Fruit fly (Drosophila melanogaster) whole organism, embryonic: ENCODE measurements around the gene CG14721.

ENCODE experiments used
- CG10209 ChIP-seq: fragments of 200-800 bp; sonication (Bioruptor generic); optimal IDR thresholded peaks from 3 replicates; lab custom pipeline; 2017; ENCODE audit warnings: missing biosample characterization, mild to moderate bottlenecking, missing genetic modification characterization, missing genetic modification reagents
- CG10979 ChIP-seq: fragments of 200-800 bp; sonication (Bioruptor generic); optimal IDR thresholded peaks from 2 replicates; lab custom pipeline; 2018; ENCODE audit warnings: missing biosample characterization, mild to moderate bottlenecking, missing genetic modification characterization, moderate library complexity
- CG11560 ChIP-seq: fragments of 200-800 bp; sonication (Bioruptor generic); IDR thresholded peaks from 3 replicates; pipeline ENCODE4 v1.3.6; 2022; ENCODE audit warnings: missing biosample characterization, missing genetic modification characterization
- CG12659 ChIP-seq: fragments of 200-800 bp; sonication (Bioruptor generic); optimal IDR thresholded peaks from 3 replicates; lab custom pipeline; 2017; ENCODE audit warnings: mild to moderate bottlenecking, missing biosample characterization, missing genetic modification reagents, missing genetic modification characterization
- CG1603 ChIP-seq: fragments of 200-800 bp; sonication (Bioruptor generic); optimal IDR thresholded peaks from 2 replicates; lab custom pipeline; 2019; ENCODE audit warnings: missing biosample characterization, mild to moderate bottlenecking, missing genetic modification characterization, moderate library complexity
- CG17385 ChIP-seq: fragments of 200-800 bp; sonication (Bioruptor generic); optimal IDR thresholded peaks from 3 replicates; lab custom pipeline; 2018; ENCODE audit warnings: missing biosample characterization, mild to moderate bottlenecking, missing genetic modification characterization
- CG2116 ChIP-seq: fragments of 200-800 bp; sonication (Bioruptor generic); optimal IDR thresholded peaks from 3 replicates; lab custom pipeline; 2018; ENCODE audit warnings: missing biosample characterization, mild to moderate bottlenecking, missing genetic modification characterization
- CG2199 ChIP-seq: fragments of 200-800 bp; sonication (Bioruptor generic); IDR thresholded peaks from 3 replicates; pipeline ENCODE4 v1.3.6; 2022; ENCODE audit warnings: missing biosample characterization, missing genetic modification characterization
- CG34376 ChIP-seq: fragments of 200-800 bp; sonication (Bioruptor generic); optimal IDR thresholded peaks from 2 replicates; lab custom pipeline; 2018; ENCODE audit warnings: missing biosample characterization, mild to moderate bottlenecking, missing genetic modification characterization
- CG3726 ChIP-seq: fragments of 200-800 bp; sonication (Bioruptor generic); IDR thresholded peaks from 3 replicates; pipeline ENCODE4, ENCODE4 v1.3.6; 2022; ENCODE audit warnings: missing biosample characterization, missing genetic modification characterization
- CG3847 ChIP-seq: fragments of 200-800 bp; sonication (Bioruptor generic); IDR thresholded peaks from 2 replicates; pipeline ENCODE4 v1.3.6; 2022; ENCODE audit warnings: missing biosample characterization, missing genetic modification characterization
- CG4360 ChIP-seq: fragments of 200-800 bp; sonication (Bioruptor generic); IDR thresholded peaks from 2 replicates; pipeline ENCODE4 v1.3.6; 2022; ENCODE audit warnings: missing biosample characterization, missing genetic modification characterization
- CG4424 ChIP-seq: fragments of 200-800 bp; sonication (Bioruptor generic); optimal IDR thresholded peaks from 3 replicates; lab custom pipeline; 2016; ENCODE audit warnings: missing biosample characterization, missing genetic modification characterization
- CG4617 ChIP-seq: fragments of 200-800 bp; sonication (Bioruptor generic); optimal IDR thresholded peaks from 3 replicates; lab custom pipeline; 2016; ENCODE audit warnings: missing biosample characterization, missing genetic modification characterization, borderline replicate concordance
- CG6254 ChIP-seq: fragments of 200-800 bp; sonication (Bioruptor generic); optimal IDR thresholded peaks from 3 replicates; lab custom pipeline; 2017; ENCODE audit warnings: mild to moderate bottlenecking, missing biosample characterization, missing genetic modification reagents, missing genetic modification characterization
- CG8359 ChIP-seq: fragments of 200-800 bp; sonication (Bioruptor generic); optimal IDR thresholded peaks from 2 replicates; lab custom pipeline; 2017; ENCODE audit warnings: missing biosample characterization, mild to moderate bottlenecking, missing genetic modification characterization, borderline replicate concordance
- CG9817 ChIP-seq: fragments of 200-800 bp; sonication (Bioruptor generic); optimal IDR thresholded peaks from 2 replicates; lab custom pipeline; 2018; ENCODE audit warnings: missing biosample characterization, mild to moderate bottlenecking, missing genetic modification characterization, moderate library complexity
- D19B ChIP-seq: fragments of 200-800 bp; sonication (Bioruptor generic); optimal IDR thresholded peaks from 2 replicates; lab custom pipeline; 2017; ENCODE audit warnings: missing biosample characterization, mild to moderate bottlenecking, missing genetic modification characterization
- Ets97D ChIP-seq: fragments of 200-800 bp; sonication (Bioruptor generic); optimal IDR thresholded peaks from 3 replicates; lab custom pipeline; 2016; ENCODE audit warnings: missing biosample characterization, missing genetic modification characterization
- Gug ChIP-seq: fragments of 200-800 bp; sonication (Bioruptor generic); IDR thresholded peaks from 4 replicates; pipeline ENCODE4 v1.3.6; 2022; ENCODE audit warnings: missing biosample characterization, missing genetic modification characterization
- H2.0 ChIP-seq: fragments of 200-800 bp; sonication (Bioruptor generic); IDR thresholded peaks from 2 replicates; pipeline ENCODE4 v1.3.6; 2022; ENCODE audit warnings: missing biosample characterization, missing genetic modification characterization
- Hand ChIP-seq: fragments of 200-800 bp; sonication (Bioruptor generic); optimal IDR thresholded peaks from 2 replicates; lab custom pipeline; 2017; ENCODE audit warnings: mild to moderate bottlenecking, missing biosample characterization, missing genetic modification reagents, missing genetic modification characterization
- Hmr ChIP-seq: fragments of 200-800 bp; sonication (Bioruptor generic); optimal IDR thresholded peaks from 3 replicates; lab custom pipeline; 2017; ENCODE audit warnings: mild to moderate bottlenecking, missing biosample characterization, missing genetic modification reagents, missing genetic modification characterization
- Hsf ChIP-seq: fragments of 200-800 bp; sonication (Bioruptor generic); optimal IDR thresholded peaks from 3 replicates; lab custom pipeline; 2016; ENCODE audit warnings: missing biosample characterization, missing genetic modification characterization
- Med ChIP-seq: fragments of 200-800 bp; sonication (Bioruptor generic); peaks from one replicate; lab custom pipeline; 2016; ENCODE audit warnings: missing biosample characterization, missing genetic modification characterization, mild to moderate bottlenecking, inconsistent platforms, moderate library complexity
- NC2β ChIP-seq: fragments of 200-800 bp; sonication (Bioruptor generic); optimal IDR thresholded peaks from 2 replicates; lab custom pipeline; 2016; ENCODE audit warnings: missing biosample characterization, missing genetic modification characterization
- Nf-YC ChIP-seq: fragments of 200-800 bp; optimal IDR thresholded peaks from 3 replicates; lab custom pipeline; 2019; ENCODE audit warnings: missing biosample characterization, mild to moderate bottlenecking, missing genetic modification characterization, moderate library complexity
- Pdp1 ChIP-seq, 2 experiments: fragments of 200-800 bp; sonication (Bioruptor generic); optimal IDR thresholded peaks; 3 replicates each; lab custom pipeline; 2016; ENCODE audit warnings: missing biosample characterization in 2 of 2, missing genetic modification characterization in 2 of 2, mild to moderate bottlenecking in 1 of 2, moderate library complexity in 1 of 2
- Poxn ChIP-seq: fragments of 200-800 bp; sonication (Bioruptor generic); IDR thresholded peaks from 2 replicates; pipeline ENCODE4 v1.3.6; 2022; ENCODE audit warnings: missing biosample characterization, missing genetic modification characterization
- Sry-β ChIP-seq: fragments of 200-800 bp; sonication (Bioruptor generic); optimal IDR thresholded peaks from 2 replicates; lab custom pipeline; 2018; ENCODE audit warnings: missing biosample characterization, mild to moderate bottlenecking, missing genetic modification characterization, moderate library complexity
- Sry-δ ChIP-seq: fragments of 200-800 bp; sonication (Bioruptor generic); optimal IDR thresholded peaks from 2 replicates; lab custom pipeline; 2016; ENCODE audit warnings: missing biosample characterization, missing genetic modification characterization
- ato ChIP-seq: fragments of 200-800 bp; sonication (Bioruptor generic); IDR thresholded peaks from 2 replicates; pipeline ENCODE4 v1.3.6; 2022; ENCODE audit warnings: missing biosample characterization, missing genetic modification characterization; ENCODE audit not compliant: partially characterized antibody
- bsh ChIP-seq, 2 experiments: fragments of 200-800 bp; sonication (Bioruptor generic); optimal IDR thresholded peaks; 2 replicates each; lab custom pipeline; 2017 to 2018; ENCODE audit warnings: mild to moderate bottlenecking in 2 of 2, missing biosample characterization in 2 of 2, missing genetic modification characterization in 2 of 2, moderate library complexity in 1 of 2
- ewg ChIP-seq: fragments of 200-800 bp; sonication (Bioruptor generic); optimal IDR thresholded peaks from 3 replicates; lab custom pipeline; 2017; ENCODE audit warnings: mild to moderate bottlenecking, missing biosample characterization, missing genetic modification reagents, missing genetic modification characterization
- gro ChIP-seq: fragments of 200-800 bp; sonication (Bioruptor generic); optimal IDR thresholded peaks from 2 replicates; lab custom pipeline; 2016; ENCODE audit warnings: missing biosample characterization, missing genetic modification characterization
- insv ChIP-seq, 2 experiments: fragments of 200-800 bp; sonication (Bioruptor generic); optimal IDR thresholded peaks; 3 replicates each; lab custom pipeline; 2016 to 2018; ENCODE audit warnings: missing biosample characterization in 2 of 2, missing genetic modification characterization in 2 of 2
- nmo ChIP-seq: fragments of 200-800 bp; sonication (Bioruptor generic); optimal IDR thresholded peaks from 2 replicates; lab custom pipeline; 2018; ENCODE audit warnings: missing biosample characterization, mild to moderate bottlenecking, missing genetic modification characterization, moderate library complexity
- pzg ChIP-seq: fragments of 200-800 bp; sonication (Bioruptor generic); optimal IDR thresholded peaks from 3 replicates; lab custom pipeline; 2018; ENCODE audit warnings: missing biosample characterization, mild to moderate bottlenecking, missing genetic modification characterization, moderate library complexity
- sc ChIP-seq, 3 experiments: fragments of >200 bp in 2 of 3; fragments of 200-800 bp in 1 of 3; sonication (Bioruptor generic) in 1 of 3; optimal IDR thresholded peaks; 2 replicates in 2 of 3; 3 replicates in 1 of 3; lab custom pipeline; 2017; ENCODE audit warnings: mild to moderate bottlenecking in 1 of 3, missing biosample characterization in 1 of 3, missing genetic modification characterization in 1 of 3, missing genetic modification reagents in 1 of 3
- stwl ChIP-seq: fragments of 200-800 bp; sonication (Bioruptor generic); optimal IDR thresholded peaks from 3 replicates; lab custom pipeline; 2018; ENCODE audit warnings: missing biosample characterization, mild to moderate bottlenecking, missing genetic modification characterization, moderate library complexity
- tgo ChIP-seq: fragments of 200-800 bp; sonication (Bioruptor generic); IDR thresholded peaks from 3 replicates; pipeline ENCODE4 v1.3.6; 2022; ENCODE audit warnings: missing biosample characterization, missing genetic modification characterization
- trem ChIP-seq: fragments of 200-800 bp; optimal IDR thresholded peaks from 3 replicates; lab custom pipeline; 2019; ENCODE audit warnings: missing biosample characterization, mild to moderate bottlenecking, missing genetic modification characterization, moderate library complexity
- unc-4 ChIP-seq: fragments of 200-800 bp; sonication (Bioruptor generic); IDR thresholded peaks from 2 replicates; pipeline ENCODE4 v1.3.6; 2022; ENCODE audit warnings: missing biosample characterization, missing genetic modification characterization; ENCODE audit not compliant: partially characterized antibody
- zfh2 ChIP-seq: fragments of 200-800 bp; sonication (Bioruptor generic); optimal IDR thresholded peaks from 2 replicates; lab custom pipeline; 2016; ENCODE audit warnings: missing biosample characterization, missing genetic modification characterization

CG14721 gene

DNA sequence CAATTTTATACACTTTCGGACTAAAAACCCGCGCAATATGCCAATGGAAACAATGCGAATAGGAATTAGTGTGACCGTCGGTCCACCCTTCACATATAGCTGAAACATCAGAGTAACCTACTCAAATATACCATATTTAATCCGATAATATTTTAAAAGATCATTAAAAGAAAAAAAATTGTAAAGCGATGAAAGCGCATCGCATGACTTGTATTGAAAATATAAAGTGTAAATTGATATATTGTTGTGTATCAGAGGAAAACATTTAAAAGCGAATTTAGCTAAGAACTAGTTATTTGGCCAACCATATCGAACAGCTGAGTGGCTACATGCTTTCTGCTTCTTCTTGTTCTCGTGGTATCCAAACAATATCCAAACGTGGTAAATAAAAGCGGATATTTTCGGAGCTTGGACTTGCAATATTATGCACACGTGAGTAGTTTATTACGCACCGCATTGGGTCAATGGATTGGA is 6.5 kb downstream of the CG14721 start, which contains the start of the genes Blm and CG14722 (continued):
- TF ChIP-seq NC2β, result no peak
- peak; percentile 49 for TF ChIP-seq CG12659
- peak; percentile 46 for TF ChIP-seq nmo (GFP tag; lab: Kevin White, UChicago)
- TF ChIP-seq D19B (GFP tag; lab: Kevin White, UChicago), result no peak
- peak; percentile 22 for TF ChIP-seq Ets97D (GFP tag; lab: Kevin White, UChicago)
- TF ChIP-seq H2.0 (GFP tag; lab: Robert Waterston, UW), result no peak
- TF ChIP-seq CG6254 (GFP tag; lab: Kevin White, UChicago), result no peak
- no peak for TF ChIP-seq CG3847 (GFP tag; lab: Robert Waterston, UW)
- TF ChIP-seq trem (tag; lab: Kevin White, UChicago), result peak; percentile 93
- peak; percentile 69 for TF ChIP-seq pzg
- peak; percentile 64 for TF ChIP-seq Med (GFP tag; lab: Kevin White, UChicago)
- no peak for TF ChIP-seq Gug (GFP tag; lab: Robert Waterston, UW)
- TF ChIP-seq ato (GFP tag; lab: Robert Waterston, UW), result 0 out of 2 replicates have a peak, but pooled peaks have one; percentile 11
- TF ChIP-seq CG2199, result no peak
- TF ChIP-seq Pdp1 (GFP tag; optimal IDR thresholded peaks at IDR 0.05; lab: Kevin White, UChicago), result no peak
- no peak for TF ChIP-seq Hmr (GFP tag; lab: Kevin White, UChicago)
- no peak for TF ChIP-seq CG10209 (GFP tag; lab: Kevin White, UChicago)
- TF ChIP-seq Sry-β (GFP tag; lab: Kevin White, UChicago), result peak; percentile 89
- no peak for TF ChIP-seq bsh (GFP tag; optimal IDR thresholded peaks at IDR 0.05; lab: Kevin White, UChicago)
- TF ChIP-seq insv (GFP tag; optimal IDR thresholded peaks at IDR 0.05; lab: Kevin White, UChicago), result peak in 1 of 2 experiments; percentile 19
- no peak for TF ChIP-seq Nf-YC (tag; lab: Kevin White, UChicago)
- TF ChIP-seq Sry-δ (GFP tag; lab: Kevin White, UChicago), result peak; percentile 43
- no peak for TF ChIP-seq CG1603 (tag; lab: Kevin White, UChicago)
- peak; percentile 34 for TF ChIP-seq stwl (tag; lab: Kevin White, UChicago)
- TF ChIP-seq sc (optimal IDR thresholded peaks at IDR 0.05; lab: Kevin White, UChicago), result no peak
- no peak for TF ChIP-seq sc (GFP tag; optimal IDR thresholded peaks at IDR 0.05; lab: Kevin White, UChicago)
- TF ChIP-seq Hand, result no peak
- TF ChIP-seq CG4424, result no peak
- TF ChIP-seq gro (GFP tag; lab: Kevin White, UChicago), result peak; percentile 33
- peak; percentile 55 for TF ChIP-seq CG2116 (GFP tag; lab: Kevin White, UChicago)
- TF ChIP-seq Poxn (GFP tag; lab: Robert Waterston, UW), result no peak
- no peak for TF ChIP-seq tgo (GFP tag; lab: Robert Waterston, UW)
- TF ChIP-seq ewg (GFP tag; lab: Kevin White, UChicago), result no peak
- no peak for TF ChIP-seq zfh2 (GFP tag; lab: Kevin White, UChicago)
- peak; percentile 94 for TF ChIP-seq CG17385
- TF ChIP-seq CG8359 (GFP tag; lab: Kevin White, UChicago), result no peak
- no peak for TF ChIP-seq CG10979
- TF ChIP-seq CG11560 (tag; lab: Robert Waterston, UW), result no peak
- peak; percentile 45; the same call in 1 of the 2 replicates for TF ChIP-seq unc-4 (GFP tag; lab: Robert Waterston, UW)
- no peak for TF ChIP-seq CG3726 (GFP tag; lab: Robert Waterston, UW)
- no peak for TF ChIP-seq CG9817
- peak; percentile 56 for TF ChIP-seq CG4617 (GFP tag; lab: Kevin White, UChicago)
- no peak for TF ChIP-seq Hsf (GFP tag; lab: Kevin White, UChicago)
- TF ChIP-seq CG4360, result no peak
- TF ChIP-seq CG34376 (GFP tag; lab: Kevin White, UChicago), result peak; percentile 8
